Fruit fly (Drosophila melanogaster): ENCODE measurements around the gene CG34133.

CG34133 gene

DNA sequence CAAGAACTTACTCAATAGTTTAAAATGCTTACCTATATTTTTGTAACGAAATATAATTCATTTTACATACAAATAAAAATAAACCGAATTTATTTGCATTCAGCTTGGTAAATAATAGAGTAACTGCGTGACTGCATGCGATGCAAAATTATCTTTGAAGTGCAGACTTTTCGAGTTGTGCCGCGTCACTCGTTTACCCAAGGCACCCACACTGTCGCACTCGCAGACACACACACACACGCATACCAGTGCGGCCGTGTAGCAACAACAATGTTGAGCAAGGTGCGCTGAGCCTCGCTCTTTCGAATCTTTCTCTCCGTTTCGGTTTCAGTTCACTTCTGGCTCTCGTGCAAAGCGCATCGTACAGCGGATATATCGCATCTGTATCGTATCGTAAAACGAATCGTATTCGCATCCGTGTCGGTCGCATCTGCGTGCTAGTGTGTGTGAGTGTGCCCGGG is 7.6 kb downstream of the CG34133 start, which contains the start of gene CG31038 (continued):
- TF ChIP-seq CG8319 (GFP tag; optimal IDR thresholded peaks at IDR 0.05) (peak; percentile 19), CG9139 (GFP tag; optimal IDR thresholded peaks at IDR 0.05) (peak; percentile 65), net (GFP tag; optimal IDR thresholded peaks at IDR 0.05) (peak; percentile 60), Lpt (GFP tag; optimal IDR thresholded peaks at IDR 0.05) (peak; percentile 67), svp (GFP tag) (peak; percentile 74), CG7368 (GFP tag; optimal IDR thresholded peaks at IDR 0.05) (no peak), CG3919 (GFP tag; optimal IDR thresholded peaks at IDR 0.05) (peak; percentile 36), eg (GFP tag; IDR thresholded peaks at IDR 0.05) (peak; percentile 70; the same call in 2 of the 3 replicates), topi (GFP tag; optimal IDR thresholded peaks at IDR 0.05) (peak; percentile 44)

DNA sequence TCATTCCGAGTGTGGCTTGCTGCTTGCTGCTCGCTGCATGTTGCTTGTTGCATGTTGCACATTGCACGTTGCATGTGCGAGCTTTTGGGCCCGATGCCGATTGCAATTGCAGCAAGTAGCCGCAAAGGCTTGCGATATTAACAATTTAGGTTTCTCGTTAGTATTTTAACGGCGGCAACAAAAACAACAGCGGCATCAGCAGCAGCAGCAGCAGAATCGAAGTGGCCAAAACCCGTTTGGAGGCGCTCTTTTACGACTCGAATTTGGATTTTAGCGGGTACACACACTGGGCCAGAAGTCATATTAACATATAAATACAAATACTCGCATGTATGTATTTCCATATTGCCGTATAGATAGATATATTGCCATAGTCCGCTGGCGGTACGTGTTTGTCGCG is 11.1 kb downstream of the CG34133 start:
- TF ChIP-seq Sox102F (GFP tag; optimal IDR thresholded peaks at IDR 0.05) (no peak), ss (GFP tag; optimal IDR thresholded peaks at IDR 0.05) (peak in 1 of 2 experiments; percentile 22), CG3032 (tag; optimal IDR thresholded peaks at IDR 0.05) (no peak)

DNA sequence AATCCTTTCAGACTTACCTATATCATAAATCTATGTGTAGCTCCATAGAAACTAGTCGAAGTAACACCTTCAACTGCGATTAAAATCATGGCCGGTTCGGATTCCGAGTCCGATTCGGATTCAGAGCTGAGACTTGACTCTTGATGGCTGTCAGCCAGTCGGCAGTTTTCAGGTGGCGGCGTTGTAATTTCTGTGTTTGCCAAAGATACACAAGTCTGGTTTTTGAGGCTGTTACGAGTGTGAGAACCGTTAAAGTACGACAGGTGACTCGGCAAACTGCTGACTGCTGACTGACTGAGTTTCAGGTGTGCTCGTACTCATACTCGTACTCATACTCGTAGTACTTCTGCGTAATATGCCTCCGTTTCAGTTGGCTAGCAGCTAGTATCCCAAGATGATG is 22.0 kb downstream of the CG34133 start:
- TF ChIP-seq fkh (GFP tag; optimal IDR thresholded peaks at IDR 0.05), result peak; percentile 76
- no peak for TF ChIP-seq acj6 (GFP tag; optimal IDR thresholded peaks at IDR 0.05)
- no peak for TF ChIP-seq CG31627 (GFP tag; optimal IDR thresholded peaks at IDR 0.05)

DNA sequence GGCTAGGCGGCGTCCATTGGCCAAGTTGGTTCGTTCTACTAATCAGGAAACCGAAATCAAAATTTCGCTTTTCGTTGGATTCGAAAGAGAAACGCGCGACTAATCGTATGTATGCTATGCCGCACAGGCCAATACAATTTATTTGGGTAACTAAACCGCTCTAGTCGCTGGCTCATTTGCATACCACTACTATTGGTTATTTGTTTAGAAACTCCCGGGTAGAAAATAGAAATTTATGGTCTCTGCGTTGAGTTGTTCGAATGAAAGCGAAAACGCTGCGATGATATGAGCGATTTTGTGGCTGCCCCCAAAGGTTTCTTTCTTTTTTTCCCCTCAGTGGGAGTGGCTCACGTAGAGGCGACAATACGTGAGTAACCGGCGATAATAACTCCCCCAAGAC is 23.9 kb downstream of the CG34133 start:
- no peak for TF ChIP-seq cyc (GFP tag; optimal IDR thresholded peaks at IDR 0.05)
- no peak for TF ChIP-seq lz (GFP tag; optimal IDR thresholded peaks at IDR 0.05)
- TF ChIP-seq CG7368 (GFP tag; optimal IDR thresholded peaks at IDR 0.05), result no peak
- TF ChIP-seq CG10631 (GFP tag; optimal IDR thresholded peaks at IDR 0.05), result no peak
- no peak for TF ChIP-seq fd85E (GFP tag; optimal IDR thresholded peaks at IDR 0.05)
- no peak for TF ChIP-seq CG8319 (GFP tag; optimal IDR thresholded peaks at IDR 0.05)
- TF ChIP-seq Lpt (GFP tag; optimal IDR thresholded peaks at IDR 0.05), result no peak
- no peak for TF ChIP-seq svp (GFP tag)
- no peak for TF ChIP-seq CG4318 (GFP tag; optimal IDR thresholded peaks at IDR 0.05)
- TF ChIP-seq dac (GFP tag; optimal IDR thresholded peaks at IDR 0.05), result no peak
- TF ChIP-seq Eip93F (GFP tag; optimal IDR thresholded peaks at IDR 0.05), result no peak
- no peak for TF ChIP-seq Hr38 (GFP tag; optimal IDR thresholded peaks at IDR 0.05)
- no peak for TF ChIP-seq CG9139 (GFP tag; optimal IDR thresholded peaks at IDR 0.05)
- no peak for TF ChIP-seq spab (GFP tag; optimal IDR thresholded peaks at IDR 0.05)

DNA sequence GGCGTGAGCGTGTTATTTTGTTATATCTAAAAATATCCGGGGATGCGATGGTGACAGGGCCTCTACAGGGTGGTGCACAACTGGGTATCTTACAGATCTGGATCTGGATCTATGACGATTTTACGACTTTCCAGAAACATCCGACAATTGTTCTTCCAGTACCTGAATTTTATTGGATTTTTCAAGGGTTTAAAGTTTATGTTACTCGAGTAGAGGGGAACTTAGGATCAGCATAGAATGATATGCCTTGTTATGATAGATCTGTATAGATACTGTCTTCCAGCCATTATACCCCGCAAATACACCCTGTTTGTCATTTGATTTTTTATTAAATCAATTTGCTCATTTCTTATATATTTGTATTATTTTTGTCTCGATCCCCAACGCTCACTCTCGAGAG is 25.2 kb downstream of the CG34133 start:
- peak; percentile 81 for TF ChIP-seq CG15336 (GFP tag; IDR thresholded peaks at IDR 0.05)
- TF ChIP-seq Ets96B (tag; optimal IDR thresholded peaks at IDR 0.05), result no peak
- TF ChIP-seq Sox15 (GFP tag; optimal IDR thresholded peaks at IDR 0.05), result no peak
- no peak for TF ChIP-seq dsx (GFP tag; optimal IDR thresholded peaks at IDR 0.05; ENCODE audit: poor library complexity, severe bottlenecking)
- no peak for TF ChIP-seq Sox102F (GFP tag; optimal IDR thresholded peaks at IDR 0.05)
- no peak for TF ChIP-seq lz (GFP tag; optimal IDR thresholded peaks at IDR 0.05)
- peak; percentile 83 for TF ChIP-seq CG8119 (GFP tag; IDR thresholded peaks at IDR 0.05)
- TF ChIP-seq Met (GFP tag; optimal IDR thresholded peaks at IDR 0.05), result no peak
- no peak for TF ChIP-seq Eip75B (GFP tag; optimal IDR thresholded peaks at IDR 0.05)
- TF ChIP-seq fd85E (GFP tag; optimal IDR thresholded peaks at IDR 0.05), result no peak
- TF ChIP-seq CG4318 (GFP tag; optimal IDR thresholded peaks at IDR 0.05), result peak; percentile 22
- TF ChIP-seq spab (GFP tag; optimal IDR thresholded peaks at IDR 0.05), result no peak
- peak; percentile 79 for TF ChIP-seq Hr4 (GFP tag; optimal IDR thresholded peaks at IDR 0.05)
- no peak for TF ChIP-seq CG6792 (GFP tag; optimal IDR thresholded peaks at IDR 0.05)
- TF ChIP-seq CG6276 (GFP tag; optimal IDR thresholded peaks at IDR 0.05), result peak; percentile 56
- no peak for TF ChIP-seq Smox (GFP tag; optimal IDR thresholded peaks at IDR 0.05)
- no peak for TF ChIP-seq acj6 (GFP tag; optimal IDR thresholded peaks at IDR 0.05)
- TF ChIP-seq pdm3 (GFP tag; optimal IDR thresholded peaks at IDR 0.05), result peak; percentile 19
- TF ChIP-seq CG11294 (GFP tag; IDR thresholded peaks at IDR 0.05), result peak; percentile 72
- no peak for TF ChIP-seq net (GFP tag; optimal IDR thresholded peaks at IDR 0.05)
- no peak for TF ChIP-seq CG11762 (GFP tag; optimal IDR thresholded peaks at IDR 0.05; ENCODE audit: insufficient read depth)
- TF ChIP-seq CG31627 (GFP tag; optimal IDR thresholded peaks at IDR 0.05), result no peak
- TF ChIP-seq esn (GFP tag; optimal IDR thresholded peaks at IDR 0.05), result no peak
- TF ChIP-seq salr (GFP tag; optimal IDR thresholded peaks at IDR 0.05), result peak in 1 of 2 experiments; percentile 25
- no peak for TF ChIP-seq Hr39 (GFP tag; optimal IDR thresholded peaks at IDR 0.05)
- no peak for TF ChIP-seq CG1621 (tag; optimal IDR thresholded peaks at IDR 0.05)
- TF ChIP-seq dac (GFP tag; optimal IDR thresholded peaks at IDR 0.05), result no peak
- no peak for TF ChIP-seq fd59A (GFP tag; optimal IDR thresholded peaks at IDR 0.05)
